Fruit fly (Drosophila melanogaster) whole organism: ENCODE data around the gene CARPB.

Source experiments
- Dll ChIP-seq: fragments of >200 bp; optimal IDR thresholded peaks from 2 replicates; lab custom pipeline; 2017
- pan ChIP-seq: fragments of >200 bp; optimal IDR thresholded peaks from 2 replicates; lab custom pipeline; 2017
- psq ChIP-seq: fragments of >200 bp; optimal IDR thresholded peaks from 2 replicates; lab custom pipeline; 2017
- usp ChIP-seq: fragments of >200 bp; optimal IDR thresholded peaks from 2 replicates; lab custom pipeline; 2017; ENCODE audit warnings: missing biosample characterization, missing genetic modification characterization, mixed read lengths

DNA sequence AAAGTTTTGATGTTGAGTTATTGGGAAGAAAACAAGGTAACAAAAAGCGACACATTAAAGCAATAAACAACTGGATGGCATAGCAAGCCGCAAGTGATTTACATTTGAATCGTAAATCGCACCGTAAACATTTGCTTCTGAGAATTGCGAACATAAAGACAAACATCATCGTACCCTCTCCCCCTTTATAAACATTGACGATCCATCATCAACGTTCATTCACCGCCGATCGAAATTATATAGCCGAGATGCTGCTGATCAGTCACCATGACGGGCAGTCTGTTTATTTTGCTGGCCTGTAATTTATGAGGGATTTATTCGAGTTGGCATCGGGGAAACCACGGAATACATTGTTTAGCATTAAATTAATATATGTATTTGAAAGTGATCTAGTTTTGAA, 102.3 kb downstream of the CARPB start:
- TF ChIP-seq usp (no peak), pan (lab: Kevin White, UChicago) (no peak), psq (lab: Kevin White, UChicago) (no peak), Dll (lab: Kevin White, UChicago) (no peak)
